Worm (Caenorhabditis elegans) whole organism, L2 larva: Measurements from ENCODE around the gene fbxc-20.

ENCODE experiments used
- C34F6.9 ChIP-seq: fragments of 150-350 bp; optimal IDR thresholded peaks from 2 replicates; lab custom pipeline; 2014; ENCODE audit warnings: missing biosample characterization, missing genetic modification characterization
- F13H6.1 ChIP-seq: sonication (generic microtip); optimal IDR thresholded peaks from 2 replicates; lab custom pipeline; 2016; ENCODE audit warnings: missing genetic modification characterization, missing compliant biosample characterization
- Y55F3AM.14 ChIP-seq: fragments of 200-800 bp; sonication (Bioruptor generic); optimal IDR thresholded peaks from 2 replicates; lab custom pipeline; 2018; ENCODE audit warnings: mild to moderate bottlenecking, missing genetic modification characterization, missing compliant biosample characterization
- ZK546.5 ChIP-seq: sonication (generic microtip); optimal IDR thresholded peaks from 2 replicates; lab custom pipeline; 2017; ENCODE audit warnings: missing biosample characterization, missing genetic modification characterization
- aly-2 ChIP-seq: fragments of 150-350 bp; optimal IDR thresholded peaks from 2 replicates; lab custom pipeline; 2014; ENCODE audit warnings: missing biosample characterization, missing genetic modification characterization
- blmp-1 ChIP-seq: sonication (generic microtip); optimal IDR thresholded peaks from 2 replicates; lab custom pipeline; 2017; ENCODE audit warnings: missing genetic modification characterization, mild to moderate bottlenecking, missing compliant biosample characterization, antibody characterized with exemption, moderate library complexity; ENCODE audit not compliant: insufficient read depth
- ceh-16 ChIP-seq: fragments of 150-350 bp; optimal IDR thresholded peaks from 2 replicates; lab custom pipeline; 2014; ENCODE audit warnings: missing biosample characterization, missing genetic modification characterization
- ceh-82 ChIP-seq: fragments of 150-350 bp; optimal IDR thresholded peaks from 2 replicates; lab custom pipeline; 2014; ENCODE audit warnings: missing biosample characterization, missing genetic modification characterization
- crh-2 ChIP-seq: sonication (generic microtip); optimal IDR thresholded peaks from 2 replicates; lab custom pipeline; 2017; ENCODE audit warnings: missing biosample characterization, missing genetic modification characterization
- dmd-4 ChIP-seq: sonication (generic microtip); optimal IDR thresholded peaks from 2 replicates; lab custom pipeline; 2017; ENCODE audit warnings: missing biosample characterization, missing genetic modification characterization
- elt-3 ChIP-seq: sonication (generic microtip); optimal IDR thresholded peaks from 2 replicates; lab custom pipeline; 2017; ENCODE audit warnings: missing biosample characterization, missing genetic modification characterization
- fos-1 ChIP-seq: fragments of 150-350 bp; optimal IDR thresholded peaks from 2 replicates; lab custom pipeline; 2014; ENCODE audit warnings: missing biosample characterization, missing genetic modification characterization
- gmeb-1 ChIP-seq: fragments of 150-350 bp; optimal IDR thresholded peaks from 2 replicates; lab custom pipeline; 2014; ENCODE audit warnings: missing biosample characterization, missing genetic modification characterization
- lin-13 ChIP-seq: fragments of 150-350 bp; optimal IDR thresholded peaks from 2 replicates; lab custom pipeline; 2014; ENCODE audit warnings: missing biosample characterization, missing genetic modification reagents, missing genetic modification characterization
- lsy-2 ChIP-seq, 2 experiments: fragments of 150-350 bp in 1 of 2; sonication (generic microtip) in 1 of 2; optimal IDR thresholded peaks; 2 replicates each; lab custom pipeline; 2014 to 2017; ENCODE audit warnings: missing biosample characterization in 2 of 2, missing genetic modification characterization in 2 of 2
- mab-5 ChIP-seq: fragments of 150-350 bp; optimal IDR thresholded peaks from 2 replicates; lab custom pipeline; 2014; ENCODE audit warnings: missing biosample characterization, missing genetic modification characterization
- mbf-1 ChIP-seq: sonication (generic microtip); optimal IDR thresholded peaks from 2 replicates; lab custom pipeline; 2017; ENCODE audit warnings: missing biosample characterization, missing genetic modification characterization
- nhr-10 ChIP-seq: sonication (generic microtip); optimal IDR thresholded peaks from 2 replicates; lab custom pipeline; 2017; ENCODE audit warnings: missing biosample characterization, missing genetic modification characterization
- nhr-11 ChIP-seq: fragments of 150-350 bp; optimal IDR thresholded peaks from 2 replicates; lab custom pipeline; 2014; ENCODE audit warnings: missing biosample characterization, missing genetic modification characterization
- nhr-12 ChIP-seq: fragments of 150-350 bp; optimal IDR thresholded peaks from 2 replicates; lab custom pipeline; 2014; ENCODE audit warnings: missing biosample characterization, missing genetic modification characterization
- nhr-129 ChIP-seq: fragments of 150-350 bp; optimal IDR thresholded peaks from 2 replicates; lab custom pipeline; 2014; ENCODE audit warnings: missing biosample characterization, missing genetic modification characterization
- nhr-21 ChIP-seq: fragments of 150-350 bp; optimal IDR thresholded peaks from 2 replicates; lab custom pipeline; 2014; ENCODE audit warnings: missing biosample characterization, missing genetic modification characterization
- nhr-23 ChIP-seq: fragments of 150-350 bp; optimal IDR thresholded peaks from 2 replicates; lab custom pipeline; 2014; ENCODE audit warnings: missing biosample characterization, missing genetic modification reagents, missing genetic modification characterization
- nhr-237 ChIP-seq: fragments of 150-350 bp; optimal IDR thresholded peaks from 2 replicates; lab custom pipeline; 2014; ENCODE audit warnings: missing biosample characterization, missing genetic modification characterization
- nhr-25 ChIP-seq: fragments of 150-350 bp; sonication (generic microtip); optimal IDR thresholded peaks from 3 replicates; lab custom pipeline; 2014; ENCODE audit warnings: missing biosample characterization, missing genetic modification characterization
- nhr-77 ChIP-seq: fragments of 150-350 bp; optimal IDR thresholded peaks from 2 replicates; lab custom pipeline; 2014; ENCODE audit warnings: missing biosample characterization, missing genetic modification characterization
- peb-1 ChIP-seq: fragments of 150-350 bp; optimal IDR thresholded peaks from 2 replicates; lab custom pipeline; 2014; ENCODE audit warnings: missing biosample characterization, missing genetic modification characterization
- skn-1 ChIP-seq: sonication (generic microtip); optimal IDR thresholded peaks from 2 replicates; lab custom pipeline; 2017; ENCODE audit warnings: missing biosample characterization, missing genetic modification characterization
- sma-3 ChIP-seq: sonication (generic microtip); optimal IDR thresholded peaks from 2 replicates; lab custom pipeline; 2016; ENCODE audit warnings: missing genetic modification reagents, missing genetic modification characterization, missing compliant biosample characterization
- sma-9 ChIP-seq, 2 experiments: fragments of 150-350 bp in 1 of 2; sonication (generic microtip) in 1 of 2; optimal IDR thresholded peaks; 2 replicates each; lab custom pipeline; 2014 to 2016; ENCODE audit warnings: missing genetic modification characterization in 2 of 2, mild to moderate bottlenecking in 1 of 2, missing biosample characterization in 1 of 2, missing compliant biosample characterization in 1 of 2, missing genetic modification reagents in 1 of 2, moderate library complexity in 1 of 2
- unc-62 ChIP-seq: fragments of 150-350 bp; optimal IDR thresholded peaks from 2 replicates; lab custom pipeline; 2014; ENCODE audit warnings: missing biosample characterization, missing genetic modification reagents, missing genetic modification characterization
- zag-1 ChIP-seq: fragments of 150-350 bp; optimal IDR thresholded peaks from 2 replicates; lab custom pipeline; 2014; ENCODE audit warnings: missing biosample characterization, missing genetic modification characterization
- ztf-11 ChIP-seq: sonication (generic microtip); optimal IDR thresholded peaks from 2 replicates; lab custom pipeline; 2017; ENCODE audit warnings: missing biosample characterization, missing genetic modification characterization
- ztf-4 ChIP-seq: fragments of 150-350 bp; optimal IDR thresholded peaks from 2 replicates; lab custom pipeline; 2014; ENCODE audit warnings: missing biosample characterization, missing genetic modification characterization

Gene fbxc-20

ce11 chrII:2398884-2399283 is 20.1 kb upstream of the fbxc-20 start, which contains the start of gene F16G10.14:
Gene F16G10.14, minus strand, starts transcription at chrII:2398984.
- no peak for TF ChIP-seq gmeb-1 (tag; lab: Kevin White, UChicago)
- no peak for TF ChIP-seq mab-5 (tag; lab: Kevin White, UChicago)
- TF ChIP-seq sma-9 (GFP tag; optimal IDR thresholded peaks at IDR 0.05; lab: Kevin White, UChicago): no peak
- no peak for TF ChIP-seq sma-9 (tag; optimal IDR thresholded peaks at IDR 0.05; lab: Kevin White, UChicago)
- TF ChIP-seq ztf-4 (tag; lab: Kevin White, UChicago): no peak
- TF ChIP-seq ceh-82 (tag; lab: Kevin White, UChicago): no peak
- no peak for TF ChIP-seq nhr-237 (tag; lab: Kevin White, UChicago)
- TF ChIP-seq F13H6.1: no peak
- TF ChIP-seq, all 48 proteins: peak for 0

- TF ChIP-seq dmd-4 (tag; lab: Kevin White, UChicago) (no peak), nhr-21 (tag; lab: Kevin White, UChicago) (peak; percentile 77)
- TF ChIP-seq, all 48 proteins: peak for 1
Observed at ce11 chrII:2399810-2400209, 19.1 kb upstream of the fbxc-20 start.

- no peak for TF ChIP-seq nhr-129
- TF ChIP-seq Y55F3AM.14 (GFP tag; lab: Kevin White, UChicago): no peak
- no peak for TF ChIP-seq C34F6.9 (tag; lab: Kevin White, UChicago)
- no peak for TF ChIP-seq ztf-11
- TF ChIP-seq lin-13 (GFP tag; lab: Kevin White, UChicago): no peak
- TF ChIP-seq lsy-2 (tag; optimal IDR thresholded peaks at IDR 0.05; lab: Kevin White, UChicago): no peak
- no peak for TF ChIP-seq sma-9 (GFP tag; optimal IDR thresholded peaks at IDR 0.05; lab: Kevin White, UChicago)
- TF ChIP-seq sma-9 (tag; optimal IDR thresholded peaks at IDR 0.05; lab: Kevin White, UChicago): no peak
- no peak for TF ChIP-seq sma-3 (GFP tag; lab: Kevin White, UChicago)
- TF ChIP-seq ZK546.5 (tag; lab: Kevin White, UChicago): no peak
- no peak for TF ChIP-seq fos-1 (tag; lab: Kevin White, UChicago)
- no peak for TF ChIP-seq nhr-77 (tag; lab: Kevin White, UChicago)
- no peak for TF ChIP-seq zag-1 (tag; lab: Kevin White, UChicago)
- no peak for TF ChIP-seq dmd-4 (tag; lab: Kevin White, UChicago)
- TF ChIP-seq mab-5 (tag; lab: Kevin White, UChicago): no peak
- TF ChIP-seq nhr-237 (tag; lab: Kevin White, UChicago): no peak
- no peak for TF ChIP-seq ztf-4 (tag; lab: Kevin White, UChicago)
- no peak for TF ChIP-seq peb-1
- TF ChIP-seq nhr-25 (tag; lab: Kevin White, UChicago): no peak
- TF ChIP-seq nhr-23: no peak
- no peak for TF ChIP-seq ceh-16 (tag; lab: Kevin White, UChicago)
Observed at ce11 chrII:2403984-2404383, 15.0 kb upstream of the fbxc-20 start, which contains the start of gene F16G10.1. Gene F16G10.1, plus strand, starts transcription at chrII:2404284.

ce11 chrII:2411093-2411492 is 7.8 kb upstream of the fbxc-20 start:
- no peak for TF ChIP-seq blmp-1 (tag; lab: Kevin White, UChicago)
- TF ChIP-seq skn-1 (tag; lab: Kevin White, UChicago): no peak
- no peak for TF ChIP-seq nhr-12 (tag; lab: Kevin White, UChicago)
- no peak for TF ChIP-seq fos-1 (tag; lab: Kevin White, UChicago)
- TF ChIP-seq nhr-23: no peak
- TF ChIP-seq ceh-82 (tag; lab: Kevin White, UChicago): no peak
- TF ChIP-seq Y55F3AM.14 (GFP tag; lab: Kevin White, UChicago): no peak
- no peak for TF ChIP-seq F13H6.1
- no peak for TF ChIP-seq aly-2 (tag; lab: Kevin White, UChicago)

- TF ChIP-seq lin-13 (GFP tag; lab: Kevin White, UChicago): no peak
- no peak for TF ChIP-seq mbf-1 (tag; lab: Kevin White, UChicago)
- TF ChIP-seq, all 48 proteins: peak for 0
Observed at ce11 chrII:2411555-2411954, 7.4 kb upstream of the fbxc-20 start.

ce11 chrII:2412649-2413048 is 6.3 kb upstream of the fbxc-20 start, which contains the start of gene fbxa-182:
Gene fbxa-182, minus strand, starts transcription at chrII:2412749.
- no peak for TF ChIP-seq lsy-2 (tag; optimal IDR thresholded peaks at IDR 0.05; lab: Kevin White, UChicago)
- no peak for TF ChIP-seq elt-3 (tag; lab: Kevin White, UChicago)
- no peak for TF ChIP-seq nhr-10 (tag; lab: Kevin White, UChicago)
- no peak for TF ChIP-seq nhr-11 (tag; lab: Kevin White, UChicago)
- no peak for TF ChIP-seq crh-2 (tag; lab: Kevin White, UChicago)
- no peak for TF ChIP-seq nhr-25 (tag; lab: Kevin White, UChicago)
- no peak for TF ChIP-seq Y55F3AM.14 (GFP tag; lab: Kevin White, UChicago)
- no peak for TF ChIP-seq unc-62 (GFP tag; lab: Kevin White, UChicago)
